Fruit fly (Drosophila melanogaster) whole organism, embryonic: ENCODE data around the gene CG42240.
A peak's percentile ranks its signal among the peaks of the same experiment; 100 is the strongest.

Source experiments
- B-H1 ChIP-seq: fragments of 200-800 bp; sonication (Bioruptor generic); IDR thresholded peaks from 3 replicates; pipeline ENCODE4 v1.3.6; 2022; ENCODE audit warnings: missing biosample characterization, missing genetic modification characterization
- Bgb ChIP-seq: fragments of 200-800 bp; sonication (Bioruptor generic); IDR thresholded peaks from 2 replicates; pipeline ENCODE4 v1.3.6; 2022; ENCODE audit warnings: missing biosample characterization, missing genetic modification characterization; ENCODE audit not compliant: partially characterized antibody
- CG11504 ChIP-seq: fragments of 200-800 bp; sonication (Bioruptor generic); optimal IDR thresholded peaks from 3 replicates; lab custom pipeline; 2019; ENCODE audit warnings: missing biosample characterization, mild to moderate bottlenecking, missing genetic modification characterization, moderate library complexity
- CG12236 ChIP-seq: fragments of 200-800 bp; sonication (Bioruptor generic); optimal IDR thresholded peaks from 2 replicates; lab custom pipeline; 2016; ENCODE audit warnings: missing biosample characterization, missing genetic modification characterization
- CG13894 ChIP-seq: fragments of 200-800 bp; sonication (Bioruptor generic); optimal IDR thresholded peaks from 3 replicates; lab custom pipeline; 2018; ENCODE audit warnings: missing biosample characterization, mild to moderate bottlenecking, missing genetic modification characterization, moderate library complexity
- CG17568 ChIP-seq: fragments of 200-800 bp; sonication (Bioruptor generic); optimal IDR thresholded peaks from 2 replicates; lab custom pipeline; 2018; ENCODE audit warnings: missing biosample characterization, mild to moderate bottlenecking, missing genetic modification characterization, moderate library complexity
- CG18262 ChIP-seq: fragments of 200-800 bp; optimal IDR thresholded peaks from 3 replicates; lab custom pipeline; 2019; ENCODE audit warnings: missing biosample characterization, mild to moderate bottlenecking, missing genetic modification characterization, moderate library complexity
- CG2678 ChIP-seq: fragments of 200-800 bp; sonication (Bioruptor generic); optimal IDR thresholded peaks from 3 replicates; lab custom pipeline; 2019; ENCODE audit warnings: missing biosample characterization, mild to moderate bottlenecking, missing genetic modification characterization, moderate library complexity
- CG32532 ChIP-seq: fragments of 200-800 bp; sonication (Bioruptor generic); IDR thresholded peaks from 2 replicates; pipeline ENCODE4 v1.3.6; 2022; ENCODE audit warnings: missing biosample characterization, missing genetic modification characterization
- CG3995 ChIP-seq: fragments of 200-800 bp; sonication (Bioruptor generic); optimal IDR thresholded peaks from 3 replicates; lab custom pipeline; 2016; ENCODE audit warnings: missing biosample characterization, missing genetic modification characterization
- CG42726 ChIP-seq: fragments of 200-800 bp; sonication (Bioruptor generic); IDR thresholded peaks from 2 replicates; pipeline ENCODE4 v1.3.6; 2022; ENCODE audit warnings: missing biosample characterization, missing genetic modification characterization; ENCODE audit not compliant: partially characterized antibody
- CG4730 ChIP-seq: fragments of 200-800 bp; sonication (Bioruptor generic); IDR thresholded peaks from 2 replicates; pipeline ENCODE4 v1.3.6; 2022; ENCODE audit warnings: missing biosample characterization, missing genetic modification characterization
- CG4854 ChIP-seq: fragments of 200-800 bp; sonication (Bioruptor generic); optimal IDR thresholded peaks from 2 replicates; lab custom pipeline; 2016; ENCODE audit warnings: missing biosample characterization, missing genetic modification characterization, inconsistent platforms
- CG5245 ChIP-seq: fragments of 200-800 bp; sonication (Bioruptor generic); optimal IDR thresholded peaks from 3 replicates; lab custom pipeline; 2016; ENCODE audit warnings: missing biosample characterization, missing genetic modification characterization
- CG6689 ChIP-seq: fragments of 200-800 bp; sonication (Bioruptor generic); IDR thresholded peaks from 2 replicates; pipeline ENCODE4 v1.3.6; 2022; ENCODE audit warnings: missing biosample characterization, missing genetic modification characterization
- CG6813 ChIP-seq: fragments of 200-800 bp; sonication (Bioruptor generic); optimal IDR thresholded peaks from 2 replicates; lab custom pipeline; 2017; ENCODE audit warnings: missing biosample characterization, missing genetic modification characterization, mild to moderate bottlenecking, moderate library complexity, missing genetic modification reagents
- CG7357 ChIP-seq: fragments of 200-800 bp; sonication (Bioruptor generic); IDR thresholded peaks from 3 replicates; pipeline ENCODE4 v1.3.6; 2022; ENCODE audit warnings: missing biosample characterization, missing genetic modification characterization
- CG7839 ChIP-seq: fragments of 200-800 bp; sonication (Bioruptor generic); optimal IDR thresholded peaks from 3 replicates; lab custom pipeline; 2018; ENCODE audit warnings: missing biosample characterization, mild to moderate bottlenecking, missing genetic modification characterization, moderate library complexity
- CG7963 ChIP-seq: fragments of 200-800 bp; sonication (Bioruptor generic); IDR thresholded peaks from 3 replicates; pipeline ENCODE4 v1.3.6; 2022; ENCODE audit warnings: missing biosample characterization, missing genetic modification characterization; ENCODE audit not compliant: partially characterized antibody
- Chrac-16 ChIP-seq: fragments of 200-800 bp; sonication (Bioruptor generic); optimal IDR thresholded peaks from 3 replicates; lab custom pipeline; 2016; ENCODE audit warnings: missing biosample characterization, missing genetic modification characterization
- D19A ChIP-seq: fragments of 200-800 bp; optimal IDR thresholded peaks from 3 replicates; lab custom pipeline; 2019; ENCODE audit warnings: missing biosample characterization, mild to moderate bottlenecking, missing genetic modification characterization, moderate library complexity
- Elba2 ChIP-seq: fragments of 200-800 bp; sonication (Bioruptor generic); optimal IDR thresholded peaks from 3 replicates; lab custom pipeline; 2016; ENCODE audit warnings: missing biosample characterization, missing genetic modification characterization
- Ets97D ChIP-seq: fragments of 200-800 bp; sonication (Bioruptor generic); optimal IDR thresholded peaks from 3 replicates; lab custom pipeline; 2016; ENCODE audit warnings: missing biosample characterization, missing genetic modification characterization
- Fer3 ChIP-seq: fragments of 200-800 bp; sonication (Bioruptor generic); optimal IDR thresholded peaks from 2 replicates; lab custom pipeline; 2018; ENCODE audit warnings: missing biosample characterization, mild to moderate bottlenecking, missing genetic modification characterization, moderate library complexity
- Optix ChIP-seq: fragments of 200-800 bp; sonication (Bioruptor generic); IDR thresholded peaks from 3 replicates; pipeline ENCODE4 v1.3.6; 2022; ENCODE audit warnings: missing biosample characterization, missing genetic modification characterization
- az2 ChIP-seq: fragments of 200-800 bp; sonication (Bioruptor generic); optimal IDR thresholded peaks from 3 replicates; lab custom pipeline; 2016; ENCODE audit warnings: missing biosample characterization, missing genetic modification characterization
- br ChIP-seq: fragments of >200 bp; optimal IDR thresholded peaks from 2 replicates; lab custom pipeline; 2017
- bsh ChIP-seq, 2 experiments: fragments of 200-800 bp; sonication (Bioruptor generic); optimal IDR thresholded peaks; 2 replicates each; lab custom pipeline; 2017 to 2018; ENCODE audit warnings: mild to moderate bottlenecking in 2 of 2, missing biosample characterization in 2 of 2, missing genetic modification characterization in 2 of 2, moderate library complexity in 1 of 2
- cad ChIP-seq: fragments of >200 bp; optimal IDR thresholded peaks from 2 replicates; lab custom pipeline; 2017; ENCODE audit warnings: missing biosample characterization, missing genetic modification characterization
- danr ChIP-seq: fragments of 200-800 bp; sonication (Bioruptor generic); IDR thresholded peaks from 2 replicates; pipeline ENCODE4 v1.3.6; 2022; ENCODE audit warnings: missing biosample characterization, missing genetic modification characterization
- dati ChIP-seq: fragments of 200-800 bp; sonication (Bioruptor generic); IDR thresholded peaks from 2 replicates; pipeline ENCODE4 v1.3.6; 2022; ENCODE audit warnings: missing biosample characterization, missing genetic modification characterization
- dpn ChIP-seq, 2 experiments: fragments of 200-800 bp; sonication (Bioruptor generic); optimal IDR thresholded peaks; 3 replicates each; lab custom pipeline; 2016; ENCODE audit warnings: missing biosample characterization in 2 of 2, missing genetic modification characterization in 2 of 2
- eve ChIP-seq, 2 experiments: fragments of >200 bp; optimal IDR thresholded peaks; 2 replicates each; lab custom pipeline; 2017; ENCODE audit warnings: missing biosample characterization in 2 of 2, missing genetic modification characterization in 2 of 2
- fd102C ChIP-seq: fragments of 200-800 bp; sonication (Bioruptor generic); optimal IDR thresholded peaks from 2 replicates; lab custom pipeline; 2018; ENCODE audit warnings: missing biosample characterization, mild to moderate bottlenecking, missing genetic modification characterization, moderate library complexity
- gcm ChIP-seq: fragments of 200-800 bp; sonication (Bioruptor generic); optimal IDR thresholded peaks from 2 replicates; lab custom pipeline; 2019; ENCODE audit warnings: missing biosample characterization, mild to moderate bottlenecking, missing genetic modification characterization, moderate library complexity
- gcm2 ChIP-seq: fragments of 200-800 bp; sonication (Bioruptor generic); optimal IDR thresholded peaks from 2 replicates; lab custom pipeline; 2016; ENCODE audit warnings: missing biosample characterization, missing genetic modification characterization
- gt ChIP-seq: fragments of 200-800 bp; sonication (Bioruptor generic); IDR thresholded peaks from 2 replicates; pipeline ENCODE4 v1.3.6; 2022; ENCODE audit warnings: missing biosample characterization, missing genetic modification characterization
- ham ChIP-seq: fragments of 200-800 bp; sonication (Bioruptor generic); IDR thresholded peaks from 2 replicates; pipeline ENCODE4 v1.3.6; 2022; ENCODE audit warnings: missing biosample characterization, missing genetic modification characterization
- lov ChIP-seq, 2 experiments: fragments of 200-800 bp in 1 of 2; fragments of >200 bp in 1 of 2; sonication (Bioruptor generic) in 1 of 2; IDR thresholded peaks in 1 of 2; optimal IDR thresholded peaks in 1 of 2; 2 replicates in 1 of 2; 3 replicates in 1 of 2; pipeline versions ENCODE4 v1.3.6 to Lab custom; 2017 to 2022; ENCODE audit warnings: missing biosample characterization in 1 of 2, missing genetic modification characterization in 1 of 2
- mirr ChIP-seq: fragments of 200-800 bp; sonication (Bioruptor generic); optimal IDR thresholded peaks from 3 replicates; lab custom pipeline; 2018; ENCODE audit warnings: missing biosample characterization, mild to moderate bottlenecking, missing genetic modification characterization
- nmo ChIP-seq: fragments of 200-800 bp; sonication (Bioruptor generic); optimal IDR thresholded peaks from 2 replicates; lab custom pipeline; 2018; ENCODE audit warnings: missing biosample characterization, mild to moderate bottlenecking, missing genetic modification characterization, moderate library complexity
- odd ChIP-seq: fragments of 200-800 bp; sonication (Bioruptor generic); optimal IDR thresholded peaks from 2 replicates; lab custom pipeline; 2017; ENCODE audit warnings: missing biosample characterization, mild to moderate bottlenecking, missing genetic modification characterization
- ranshi ChIP-seq: fragments of 200-800 bp; sonication (Bioruptor generic); IDR thresholded peaks from 2 replicates; pipeline ENCODE4 v1.3.6; 2022; ENCODE audit warnings: missing biosample characterization, missing genetic modification characterization
- slou ChIP-seq: fragments of 200-800 bp; sonication (Bioruptor generic); optimal IDR thresholded peaks from 3 replicates; lab custom pipeline; 2016; ENCODE audit warnings: missing biosample characterization, missing genetic modification characterization
- slp2 ChIP-seq: fragments of 200-800 bp; sonication (Bioruptor generic); optimal IDR thresholded peaks from 2 replicates; lab custom pipeline; 2016; ENCODE audit warnings: missing biosample characterization, missing genetic modification characterization
- sob ChIP-seq: fragments of 200-800 bp; sonication (Bioruptor generic); IDR thresholded peaks from 2 replicates; pipeline ENCODE4 v1.3.6; 2022; ENCODE audit warnings: missing biosample characterization, missing genetic modification characterization
- tna ChIP-seq: fragments of 200-800 bp; sonication (Bioruptor generic); IDR thresholded peaks from 2 replicates; pipeline ENCODE4 v1.3.6; 2022; ENCODE audit warnings: missing biosample characterization, missing genetic modification characterization; ENCODE audit not compliant: partially characterized antibody
- unpg ChIP-seq: fragments of 200-800 bp; sonication (Bioruptor generic); optimal IDR thresholded peaks from 3 replicates; lab custom pipeline; 2018; ENCODE audit warnings: missing biosample characterization, mild to moderate bottlenecking, missing genetic modification characterization, moderate library complexity
- vfl ChIP-seq: fragments of 200-800 bp; sonication (Bioruptor generic); optimal IDR thresholded peaks from 2 replicates; lab custom pipeline; 2016; ENCODE audit warnings: missing biosample characterization, missing genetic modification characterization
- zen2 ChIP-seq: fragments of 200-800 bp; sonication (Bioruptor generic); IDR thresholded peaks from 3 replicates; pipeline ENCODE4 v1.3.6; 2022; ENCODE audit warnings: missing biosample characterization, missing genetic modification characterization; ENCODE audit not compliant: partially characterized antibody
- zfh2 ChIP-seq: fragments of 200-800 bp; sonication (Bioruptor generic); optimal IDR thresholded peaks from 2 replicates; lab custom pipeline; 2016; ENCODE audit warnings: missing biosample characterization, missing genetic modification characterization

The CG42240 gene

DNA sequence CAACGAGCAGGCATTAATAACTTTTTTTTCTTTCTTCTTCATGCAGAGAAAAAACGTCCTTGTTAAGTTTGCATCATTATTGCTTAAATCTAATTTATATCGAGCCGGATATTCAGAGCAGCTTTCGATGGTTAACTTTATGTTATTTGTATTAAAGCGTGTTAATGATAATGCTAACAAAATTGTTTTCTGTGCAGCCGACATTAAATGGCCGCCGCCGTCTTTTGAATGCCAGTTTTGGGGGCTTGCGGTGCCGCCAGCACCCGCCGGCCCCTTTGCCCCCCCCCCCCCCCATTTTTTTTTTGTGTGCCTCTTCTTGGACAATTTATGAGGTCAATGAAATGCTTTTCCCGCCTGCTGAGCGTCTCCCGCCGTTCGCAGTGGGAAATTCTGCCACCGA, 19.1 kb upstream of the CG42240 start (continued):
- TF ChIP-seq CG6689 (GFP tag; lab: Robert Waterston, UW) (peak; percentile 27; the same call in 1 of the 2 replicates), CG6813 (no peak), gcm (GFP tag; lab: Kevin White, UChicago) (no peak), fd102C (GFP tag; lab: Kevin White, UChicago) (no peak), Chrac-16 (GFP tag; lab: Kevin White, UChicago) (no peak), CG12236 (GFP tag; lab: Kevin White, UChicago) (no peak), tna (GFP tag; lab: Robert Waterston, UW) (no peak), zen2 (no peak), zfh2 (GFP tag; lab: Kevin White, UChicago) (no peak), Ets97D (GFP tag; lab: Kevin White, UChicago) (no peak), bsh (GFP tag; optimal IDR thresholded peaks at IDR 0.05; lab: Kevin White, UChicago) (peak in 1 of 2 experiments; percentile 29), ranshi (GFP tag; lab: Robert Waterston, UW) (0 out of 2 replicates have a peak, but pooled peaks have one; percentile 27), CG4730 (GFP tag; lab: Robert Waterston, UW) (no peak), Optix (GFP tag; lab: Robert Waterston, UW) (no peak), CG11504 (tag; lab: Kevin White, UChicago) (peak; percentile 42), slp2 (GFP tag; lab: Kevin White, UChicago) (no peak), Fer3 (tag; lab: Kevin White, UChicago) (no peak), sob (peak; percentile 41; the same call in 1 of the 2 replicates), az2 (GFP tag; lab: Kevin White, UChicago) (no peak), Bgb (GFP tag; lab: Robert Waterston, UW) (no peak), dati (no peak), slou (no peak), lov (optimal IDR thresholded peaks at IDR 0.05; lab: Kevin White, UChicago) (no peak), lov (GFP tag; IDR thresholded peaks at IDR 0.05; lab: Robert Waterston, UW) (no peak), CG7963 (GFP tag; lab: Robert Waterston, UW) (no peak), CG3995 (GFP tag; lab: Kevin White, UChicago) (no peak), danr (no peak), CG2678 (peak; percentile 36), gt (GFP tag; lab: Robert Waterston, UW) (no peak), B-H1 (GFP tag; lab: Robert Waterston, UW) (no peak), CG7357 (GFP tag; lab: Robert Waterston, UW) (no peak), unpg (GFP tag; lab: Kevin White, UChicago) (peak; percentile 34), CG5245 (no peak), CG18262 (tag; lab: Kevin White, UChicago) (no peak), Elba2 (GFP tag; lab: Kevin White, UChicago) (no peak), CG42726 (GFP tag; lab: Robert Waterston, UW) (no peak), odd (GFP tag; lab: Kevin White, UChicago) (no peak), br (lab: Kevin White, UChicago) (no peak), mirr (GFP tag; lab: Kevin White, UChicago) (no peak), CG13894 (tag; lab: Kevin White, UChicago) (no peak), CG32532 (no peak), vfl (GFP tag; lab: Kevin White, UChicago) (no peak), dpn (GFP tag; optimal IDR thresholded peaks at IDR 0.05; lab: Kevin White, UChicago) (no peak), D19A (tag; lab: Kevin White, UChicago) (no peak), nmo (GFP tag; lab: Kevin White, UChicago) (peak; percentile 36), gcm2 (GFP tag; lab: Kevin White, UChicago) (no peak), eve (GFP tag; optimal IDR thresholded peaks at IDR 0.05; lab: Kevin White, UChicago) (no peak), ham (GFP tag; lab: Robert Waterston, UW) (no peak), cad (GFP tag; lab: Kevin White, UChicago) (no peak), CG17568 (GFP tag; lab: Kevin White, UChicago) (no peak), CG7839 (tag; lab: Kevin White, UChicago) (peak; percentile 34), CG4854 (GFP tag; lab: Kevin White, UChicago) (no peak)
